Fruit fly (Drosophila melanogaster) whole organism, prepupa: ENCODE data around the gene SclA.
A peak's percentile ranks its signal among the peaks of the same experiment; 100 is the strongest.

ENCODE experiments used
- CG10669 ChIP-seq: fragments of 200-800 bp; sonication (Bioruptor generic); optimal IDR thresholded peaks from 3 replicates; lab custom pipeline; 2018; ENCODE audit warnings: missing biosample characterization, mild to moderate bottlenecking, missing genetic modification characterization, moderate library complexity
- CG11294 ChIP-seq: fragments of 200-800 bp; sonication (Bioruptor generic); IDR thresholded peaks from 2 replicates; pipeline ENCODE4 v1.3.6; 2022; ENCODE audit warnings: missing biosample characterization, missing genetic modification characterization
- CG11762 ChIP-seq: fragments of 200-800 bp; sonication (Bioruptor generic); optimal IDR thresholded peaks from 3 replicates; lab custom pipeline; 2016; ENCODE audit warnings: missing biosample characterization, missing genetic modification characterization; ENCODE audit not compliant: insufficient read depth
- CG11902 ChIP-seq: fragments of 200-800 bp; sonication (Bioruptor generic); optimal IDR thresholded peaks from 3 replicates; lab custom pipeline; 2016; ENCODE audit warnings: missing biosample characterization, missing genetic modification characterization
- CG15336 ChIP-seq: fragments of 200-800 bp; sonication (Bioruptor generic); IDR thresholded peaks from 2 replicates; pipeline ENCODE4 v1.3.6; 2022; ENCODE audit warnings: missing biosample characterization, missing genetic modification characterization
- CG1621 ChIP-seq: fragments of 200-800 bp; sonication (Bioruptor generic); optimal IDR thresholded peaks from 3 replicates; lab custom pipeline; 2018; ENCODE audit warnings: missing biosample characterization, mild to moderate bottlenecking, missing genetic modification characterization
- CG16779 ChIP-seq: fragments of 200-800 bp; sonication (Bioruptor generic); optimal IDR thresholded peaks from 3 replicates; lab custom pipeline; 2017; ENCODE audit warnings: missing biosample characterization, mild to moderate bottlenecking, missing genetic modification characterization
- CG31627 ChIP-seq: fragments of 200-800 bp; sonication (Bioruptor generic); optimal IDR thresholded peaks from 3 replicates; lab custom pipeline; 2016; ENCODE audit warnings: missing biosample characterization, missing genetic modification characterization
- CG32006 ChIP-seq: fragments of 200-800 bp; sonication (Bioruptor generic); optimal IDR thresholded peaks from 3 replicates; lab custom pipeline; 2017; ENCODE audit warnings: missing biosample characterization, mild to moderate bottlenecking, missing genetic modification characterization
- CG34406 ChIP-seq: fragments of 200-800 bp; sonication (Bioruptor generic); optimal IDR thresholded peaks from 3 replicates; lab custom pipeline; 2016; ENCODE audit warnings: missing biosample characterization, missing genetic modification characterization
- CG3919 ChIP-seq: fragments of 200-800 bp; sonication (Bioruptor generic); optimal IDR thresholded peaks from 3 replicates; lab custom pipeline; 2016; ENCODE audit warnings: missing biosample characterization, missing genetic modification characterization
- CG4318 ChIP-seq: fragments of 200-800 bp; sonication (Bioruptor generic); optimal IDR thresholded peaks from 3 replicates; lab custom pipeline; 2017; ENCODE audit warnings: missing biosample characterization, mild to moderate bottlenecking, missing genetic modification characterization
- CG6276 ChIP-seq: fragments of 200-800 bp; sonication (Bioruptor generic); optimal IDR thresholded peaks from 2 replicates; lab custom pipeline; 2017; ENCODE audit warnings: missing biosample characterization, mild to moderate bottlenecking, missing genetic modification characterization
- CG6792 ChIP-seq: fragments of 200-800 bp; sonication (Bioruptor generic); optimal IDR thresholded peaks from 3 replicates; lab custom pipeline; 2016; ENCODE audit warnings: missing biosample characterization, missing genetic modification characterization
- CG6808 ChIP-seq: fragments of 200-800 bp; sonication (Bioruptor generic); optimal IDR thresholded peaks from 3 replicates; lab custom pipeline; 2017; ENCODE audit warnings: missing biosample characterization, missing genetic modification characterization, mild to moderate bottlenecking, moderate library complexity, missing genetic modification reagents
- CG7368 ChIP-seq: fragments of 200-800 bp; sonication (Bioruptor generic); optimal IDR thresholded peaks from 3 replicates; lab custom pipeline; 2016; ENCODE audit warnings: missing biosample characterization, missing genetic modification characterization
- CG8119 ChIP-seq: fragments of 200-800 bp; sonication (Bioruptor generic); IDR thresholded peaks from 3 replicates; pipeline ENCODE4 v1.3.6; 2022; ENCODE audit warnings: missing biosample characterization, missing genetic modification characterization
- CG9139 ChIP-seq: fragments of 200-800 bp; sonication (Bioruptor generic); optimal IDR thresholded peaks from 3 replicates; lab custom pipeline; 2017; ENCODE audit warnings: missing biosample characterization, mild to moderate bottlenecking, missing genetic modification characterization
- Eip78C ChIP-seq: fragments of 200-800 bp; sonication (Bioruptor generic); peaks from one replicate; lab custom pipeline; 2016; ENCODE audit warnings: missing biosample characterization, missing genetic modification characterization
- Eip93F ChIP-seq: fragments of 200-800 bp; sonication (Bioruptor generic); optimal IDR thresholded peaks from 2 replicates; lab custom pipeline; 2016; ENCODE audit warnings: missing biosample characterization, mild to moderate bottlenecking, missing genetic modification characterization
- Gug ChIP-seq: fragments of 200-800 bp; sonication (Bioruptor generic); IDR thresholded peaks from 2 replicates; pipeline ENCODE4 v1.3.6; 2022; ENCODE audit warnings: missing biosample characterization, missing genetic modification characterization
- Hr38 ChIP-seq: sonication (Bioruptor generic); optimal IDR thresholded peaks from 2 replicates; lab custom pipeline; 2016; ENCODE audit warnings: missing biosample characterization, missing genetic modification characterization
- Hr4 ChIP-seq: fragments of 200-800 bp; sonication (Bioruptor generic); optimal IDR thresholded peaks from 3 replicates; lab custom pipeline; 2016; ENCODE audit warnings: missing biosample characterization, missing genetic modification characterization
- Met ChIP-seq: fragments of 200-800 bp; sonication (Bioruptor generic); optimal IDR thresholded peaks from 3 replicates; lab custom pipeline; 2016; ENCODE audit warnings: missing biosample characterization, missing genetic modification characterization
- Smox ChIP-seq: fragments of 200-800 bp; sonication (Bioruptor generic); optimal IDR thresholded peaks from 3 replicates; lab custom pipeline; 2016; ENCODE audit warnings: missing biosample characterization, missing genetic modification characterization
- Sox15 ChIP-seq: fragments of 200-800 bp; sonication (Bioruptor generic); optimal IDR thresholded peaks from 3 replicates; lab custom pipeline; 2016; ENCODE audit warnings: missing biosample characterization, missing genetic modification characterization
- cyc ChIP-seq: fragments of 200-800 bp; sonication (Bioruptor generic); optimal IDR thresholded peaks from 3 replicates; lab custom pipeline; 2016; ENCODE audit warnings: missing biosample characterization, missing genetic modification characterization
- dac ChIP-seq: fragments of 200-800 bp; sonication (Bioruptor generic); optimal IDR thresholded peaks from 2 replicates; lab custom pipeline; 2017; ENCODE audit warnings: missing biosample characterization, mild to moderate bottlenecking, missing genetic modification characterization
- eg ChIP-seq: fragments of 200-800 bp; sonication (Bioruptor generic); IDR thresholded peaks from 3 replicates; pipeline ENCODE4 v1.3.6; 2022; ENCODE audit warnings: missing biosample characterization, missing genetic modification characterization
- esn ChIP-seq: fragments of 200-800 bp; sonication (Bioruptor generic); optimal IDR thresholded peaks from 2 replicates; lab custom pipeline; 2016; ENCODE audit warnings: missing biosample characterization, mild to moderate bottlenecking, missing genetic modification characterization, moderate library complexity
- fd85E ChIP-seq: fragments of 200-800 bp; sonication (Bioruptor generic); optimal IDR thresholded peaks from 3 replicates; lab custom pipeline; 2016; ENCODE audit warnings: missing biosample characterization, missing genetic modification characterization
- fkh ChIP-seq: fragments of 200-800 bp; sonication (Bioruptor generic); optimal IDR thresholded peaks from 3 replicates; lab custom pipeline; 2017; ENCODE audit warnings: missing biosample characterization, mild to moderate bottlenecking, missing genetic modification characterization, moderate library complexity
- net ChIP-seq: fragments of 200-800 bp; sonication (Bioruptor generic); optimal IDR thresholded peaks from 3 replicates; lab custom pipeline; 2016; ENCODE audit warnings: missing biosample characterization, missing genetic modification characterization
- pdm3 ChIP-seq: fragments of 200-800 bp; sonication (Bioruptor generic); optimal IDR thresholded peaks from 3 replicates; lab custom pipeline; 2016; ENCODE audit warnings: missing biosample characterization, missing genetic modification characterization
- spab ChIP-seq: fragments of 200-800 bp; sonication (Bioruptor generic); optimal IDR thresholded peaks from 2 replicates; lab custom pipeline; 2017; ENCODE audit warnings: missing biosample characterization, mild to moderate bottlenecking, missing genetic modification characterization, missing genetic modification reagents
- svp ChIP-seq: fragments of 200-800 bp; sonication (Bioruptor generic); peaks from one replicate; lab custom pipeline; 2016; ENCODE audit warnings: missing biosample characterization, missing genetic modification characterization
- topi ChIP-seq: fragments of 200-800 bp; sonication (Bioruptor generic); optimal IDR thresholded peaks from 3 replicates; lab custom pipeline; 2016; ENCODE audit warnings: missing biosample characterization, missing genetic modification characterization
- vri ChIP-seq: fragments of 200-800 bp; sonication (Bioruptor generic); optimal IDR thresholded peaks from 3 replicates; lab custom pipeline; 2016; ENCODE audit warnings: missing biosample characterization, mild to moderate bottlenecking, missing genetic modification characterization

Gene SclA

dm6 chr2L:16882871-16883849, 45.4 kb downstream of the SclA start (continued):
- no peak for TF ChIP-seq CG6808 (GFP tag; lab: Kevin White, UChicago)
- TF ChIP-seq CG8119 (GFP tag; lab: Robert Waterston, UW) = no peak
- no peak for TF ChIP-seq CG4318 (GFP tag; lab: Kevin White, UChicago)
- TF ChIP-seq CG11902 (GFP tag; lab: Kevin White, UChicago) = no peak

- peak; percentile 33 for TF ChIP-seq svp (GFP tag; lab: Kevin White, UChicago)
- TF ChIP-seq cyc (GFP tag; lab: Kevin White, UChicago) = no peak
Observed at dm6 chr2L:16884702-16885101, 46.9 kb downstream of the SclA start.

dm6 chr2L:16885347-16885746, 47.6 kb downstream of the SclA start:
- TF ChIP-seq CG3919 (GFP tag; lab: Kevin White, UChicago) = no peak
- no peak for TF ChIP-seq cyc (GFP tag; lab: Kevin White, UChicago)
- TF ChIP-seq CG9139 (GFP tag; lab: Kevin White, UChicago) = no peak
- no peak for TF ChIP-seq Hr4 (GFP tag; lab: Kevin White, UChicago)
- no peak for TF ChIP-seq fd85E (GFP tag; lab: Kevin White, UChicago)
- TF ChIP-seq esn (GFP tag; lab: Kevin White, UChicago) = no peak
- TF ChIP-seq CG6276 (GFP tag; lab: Kevin White, UChicago) = no peak
- no peak for TF ChIP-seq dac (GFP tag; lab: Kevin White, UChicago)
- no peak for TF ChIP-seq CG15336
- no peak for TF ChIP-seq CG16779 (tag; lab: Kevin White, UChicago)
- TF ChIP-seq CG6792 (GFP tag; lab: Kevin White, UChicago) = no peak
- no peak for TF ChIP-seq CG7368 (GFP tag; lab: Kevin White, UChicago)
- no peak for TF ChIP-seq CG34406 (GFP tag; lab: Kevin White, UChicago)
- no peak for TF ChIP-seq pdm3 (GFP tag; lab: Kevin White, UChicago)
- no peak for TF ChIP-seq topi (GFP tag; lab: Kevin White, UChicago)
- TF ChIP-seq Smox (GFP tag; lab: Kevin White, UChicago) = no peak

- TF ChIP-seq vri (GFP tag; lab: Kevin White, UChicago) (peak; percentile 32), svp (GFP tag; lab: Kevin White, UChicago) (peak; percentile 92), CG16779 (tag; lab: Kevin White, UChicago) (peak; percentile 25), CG32006 (GFP tag; lab: Kevin White, UChicago) (no peak)
Observed at dm6 chr2L:16886459-16886858, 48.7 kb downstream of the SclA start.

dm6 chr2L:16887660-16888573, 50.1 kb downstream of the SclA start, which contains the start of the genes osi and tweek:
Gene osi (minus strand): TSS chr2L:16887966.
Gene tweek (plus strand): TSS chr2L:16888490.
- no peak for TF ChIP-seq Smox (GFP tag; lab: Kevin White, UChicago)
- peak; percentile 84 for TF ChIP-seq Eip78C
- TF ChIP-seq Hr38 (GFP tag; lab: Kevin White, UChicago) = no peak
- TF ChIP-seq CG3919 (GFP tag; lab: Kevin White, UChicago) = no peak
- TF ChIP-seq CG1621 (tag; lab: Kevin White, UChicago) = no peak
- TF ChIP-seq CG15336 = no peak
- TF ChIP-seq Met = peak; percentile 37
- TF ChIP-seq Gug (GFP tag; lab: Robert Waterston, UW) = no peak
- TF ChIP-seq CG11294 = no peak
- TF ChIP-seq CG11762 = no peak
- TF ChIP-seq spab = no peak
- no peak for TF ChIP-seq CG7368 (GFP tag; lab: Kevin White, UChicago)
- peak; percentile 4 for TF ChIP-seq fkh (GFP tag; lab: Kevin White, UChicago)
- peak; percentile 0 for TF ChIP-seq CG6792 (GFP tag; lab: Kevin White, UChicago)
- peak; percentile 54 for TF ChIP-seq cyc (GFP tag; lab: Kevin White, UChicago)
- TF ChIP-seq CG10669 (GFP tag; lab: Kevin White, UChicago) = no peak
- TF ChIP-seq eg (GFP tag; lab: Robert Waterston, UW) = no peak; the same call in 2 of the 3 replicates
- peak; percentile 72 for TF ChIP-seq CG31627 (GFP tag; lab: Kevin White, UChicago)
- TF ChIP-seq net (GFP tag; lab: Kevin White, UChicago) = no peak
- no peak for TF ChIP-seq Eip93F (GFP tag; lab: Kevin White, UChicago)
- no peak for TF ChIP-seq CG4318 (GFP tag; lab: Kevin White, UChicago)
- TF ChIP-seq esn (GFP tag; lab: Kevin White, UChicago) = peak; percentile 70
- no peak for TF ChIP-seq CG16779 (tag; lab: Kevin White, UChicago)
- TF ChIP-seq Sox15 (GFP tag; lab: Kevin White, UChicago) = peak; percentile 31
